Fruit fly (Drosophila melanogaster) whole organism, embryonic: ENCODE data around the gene Or74a.

ENCODE experiments used
- Atf3 ChIP-seq: fragments of 200-800 bp; sonication (Bioruptor generic); optimal IDR thresholded peaks from 3 replicates; lab custom pipeline; 2016; ENCODE audit warnings: missing biosample characterization, missing genetic modification characterization
- BtbVII ChIP-seq: fragments of 200-800 bp; sonication (Bioruptor generic); optimal IDR thresholded peaks from 3 replicates; lab custom pipeline; 2017; ENCODE audit warnings: missing biosample characterization, mild to moderate bottlenecking, missing genetic modification characterization
- Bteb2 ChIP-seq: fragments of 200-800 bp; sonication (Bioruptor generic); optimal IDR thresholded peaks from 2 replicates; lab custom pipeline; 2016; ENCODE audit warnings: missing biosample characterization, missing genetic modification characterization
- CG10267 ChIP-seq: fragments of 200-800 bp; sonication (Bioruptor generic); optimal IDR thresholded peaks from 2 replicates; lab custom pipeline; 2018; ENCODE audit warnings: missing biosample characterization, mild to moderate bottlenecking, missing genetic modification characterization, moderate library complexity
- CG10366 ChIP-seq: fragments of 200-800 bp; sonication (Bioruptor generic); IDR thresholded peaks from 2 replicates; pipeline ENCODE4 v1.3.6; 2022; ENCODE audit warnings: missing biosample characterization, missing genetic modification characterization
- CG10462 ChIP-seq: fragments of 200-800 bp; sonication (Bioruptor generic); optimal IDR thresholded peaks from 2 replicates; lab custom pipeline; 2016; ENCODE audit warnings: missing biosample characterization, missing genetic modification characterization
- CG13424 ChIP-seq: fragments of 200-800 bp; sonication (Bioruptor generic); optimal IDR thresholded peaks from 2 replicates; lab custom pipeline; 2019; ENCODE audit warnings: missing biosample characterization, mild to moderate bottlenecking, missing genetic modification characterization, moderate library complexity
- CG16815 ChIP-seq: fragments of 200-800 bp; sonication (Bioruptor generic); optimal IDR thresholded peaks from 3 replicates; lab custom pipeline; 2017; ENCODE audit warnings: missing biosample characterization, mild to moderate bottlenecking, missing genetic modification characterization
- CG16863 ChIP-seq: fragments of 200-800 bp; sonication (Bioruptor generic); optimal IDR thresholded peaks from 3 replicates; lab custom pipeline; 2016; ENCODE audit warnings: missing biosample characterization, missing genetic modification characterization
- CG17802 ChIP-seq: fragments of 200-800 bp; sonication (Bioruptor generic); optimal IDR thresholded peaks from 2 replicates; lab custom pipeline; 2018; ENCODE audit warnings: missing biosample characterization, mild to moderate bottlenecking, missing genetic modification characterization, moderate library complexity
- CG1792 ChIP-seq: fragments of 200-800 bp; sonication (Bioruptor generic); optimal IDR thresholded peaks from 2 replicates; lab custom pipeline; 2016; ENCODE audit warnings: missing biosample characterization, missing genetic modification characterization
- CG18764 ChIP-seq: fragments of 200-800 bp; sonication (Bioruptor generic); optimal IDR thresholded peaks from 3 replicates; lab custom pipeline; 2016; ENCODE audit warnings: missing biosample characterization, missing genetic modification characterization
- CG2712 ChIP-seq: fragments of 200-800 bp; optimal IDR thresholded peaks from 3 replicates; lab custom pipeline; 2019; ENCODE audit warnings: missing biosample characterization, mild to moderate bottlenecking, missing genetic modification characterization, moderate library complexity
- CG2875 ChIP-seq: fragments of 200-800 bp; sonication (Bioruptor generic); optimal IDR thresholded peaks from 2 replicates; lab custom pipeline; 2017; ENCODE audit warnings: missing biosample characterization, mild to moderate bottlenecking, missing genetic modification characterization, missing genetic modification reagents
- CG3281 ChIP-seq: fragments of 200-800 bp; sonication (Bioruptor generic); optimal IDR thresholded peaks from 3 replicates; lab custom pipeline; 2017; ENCODE audit warnings: missing biosample characterization, mild to moderate bottlenecking, missing genetic modification characterization
- CG33213 ChIP-seq: fragments of 200-800 bp; sonication (Bioruptor generic); optimal IDR thresholded peaks from 3 replicates; lab custom pipeline; 2016; ENCODE audit warnings: missing biosample characterization, missing genetic modification characterization
- CG4424 ChIP-seq: fragments of 200-800 bp; sonication (Bioruptor generic); optimal IDR thresholded peaks from 3 replicates; lab custom pipeline; 2016; ENCODE audit warnings: missing biosample characterization, missing genetic modification characterization
- CG8359 ChIP-seq: fragments of 200-800 bp; sonication (Bioruptor generic); optimal IDR thresholded peaks from 2 replicates; lab custom pipeline; 2017; ENCODE audit warnings: missing biosample characterization, mild to moderate bottlenecking, missing genetic modification characterization, borderline replicate concordance
- Camta ChIP-seq: fragments of 200-800 bp; sonication (Bioruptor generic); optimal IDR thresholded peaks from 2 replicates; lab custom pipeline; 2016; ENCODE audit warnings: missing biosample characterization, missing genetic modification characterization
- Dad ChIP-seq: fragments of 200-800 bp; sonication (Bioruptor generic); optimal IDR thresholded peaks from 3 replicates; lab custom pipeline; 2016; ENCODE audit warnings: missing biosample characterization, missing genetic modification characterization
- Ets65A ChIP-seq: fragments of 200-800 bp; sonication (Bioruptor generic); peaks from one replicate; lab custom pipeline; 2016; ENCODE audit warnings: missing biosample characterization, missing genetic modification characterization
- Ets97D ChIP-seq: fragments of 200-800 bp; sonication (Bioruptor generic); optimal IDR thresholded peaks from 3 replicates; lab custom pipeline; 2016; ENCODE audit warnings: missing biosample characterization, missing genetic modification characterization
- Gsc ChIP-seq: fragments of 200-800 bp; sonication (Bioruptor generic); IDR thresholded peaks from 2 replicates; pipeline ENCODE4 v1.3.6; 2022; ENCODE audit warnings: missing biosample characterization, missing genetic modification characterization
- Gug ChIP-seq: fragments of 200-800 bp; sonication (Bioruptor generic); IDR thresholded peaks from 4 replicates; pipeline ENCODE4 v1.3.6; 2022; ENCODE audit warnings: missing biosample characterization, missing genetic modification characterization
- HmgZ ChIP-seq: fragments of 200-800 bp; sonication (Bioruptor generic); optimal IDR thresholded peaks from 2 replicates; lab custom pipeline; 2018; ENCODE audit warnings: missing biosample characterization, mild to moderate bottlenecking, missing genetic modification characterization
- Opbp ChIP-seq: fragments of 200-800 bp; sonication (Bioruptor generic); IDR thresholded peaks from 3 replicates; pipeline ENCODE4 v1.3.6; 2022; ENCODE audit warnings: missing biosample characterization, missing genetic modification characterization; ENCODE audit not compliant: partially characterized antibody
- Sox102F ChIP-seq: fragments of 200-800 bp; sonication (Bioruptor generic); optimal IDR thresholded peaks from 2 replicates; lab custom pipeline; 2018; ENCODE audit warnings: missing biosample characterization, mild to moderate bottlenecking, missing genetic modification characterization, moderate library complexity
- Sry-β ChIP-seq: fragments of 200-800 bp; sonication (Bioruptor generic); optimal IDR thresholded peaks from 2 replicates; lab custom pipeline; 2018; ENCODE audit warnings: missing biosample characterization, mild to moderate bottlenecking, missing genetic modification characterization, moderate library complexity
- TFAM ChIP-seq: fragments of 200-800 bp; sonication (Bioruptor generic); optimal IDR thresholded peaks from 2 replicates; lab custom pipeline; 2017; ENCODE audit warnings: missing biosample characterization, missing genetic modification characterization, inconsistent platforms
- ab ChIP-seq: fragments of 200-800 bp; sonication (Bioruptor generic); optimal IDR thresholded peaks from 2 replicates; lab custom pipeline; 2016; ENCODE audit warnings: missing biosample characterization, missing genetic modification characterization
- ara ChIP-seq: fragments of 200-800 bp; sonication (Bioruptor generic); IDR thresholded peaks from 2 replicates; pipeline ENCODE4 v1.3.6; 2022; ENCODE audit warnings: missing biosample characterization, missing genetic modification characterization
- chif ChIP-seq, 2 experiments: fragments of 200-800 bp; sonication (Bioruptor generic); optimal IDR thresholded peaks; 3 replicates each; lab custom pipeline; 2016; ENCODE audit warnings: missing biosample characterization in 2 of 2, missing genetic modification characterization in 2 of 2
- cwo ChIP-seq: fragments of 200-800 bp; sonication (Bioruptor generic); optimal IDR thresholded peaks from 3 replicates; lab custom pipeline; 2017; ENCODE audit warnings: missing biosample characterization, missing genetic modification characterization, mild to moderate bottlenecking, moderate library complexity, missing genetic modification reagents
- disco-r ChIP-seq: fragments of 200-800 bp; sonication (Bioruptor generic); optimal IDR thresholded peaks from 2 replicates; lab custom pipeline; 2016; ENCODE audit warnings: missing biosample characterization, missing genetic modification characterization
- dmrt11E ChIP-seq: fragments of 200-800 bp; sonication (Bioruptor generic); optimal IDR thresholded peaks from 3 replicates; lab custom pipeline; 2018; ENCODE audit warnings: missing biosample characterization, mild to moderate bottlenecking, missing genetic modification characterization, moderate library complexity
- fd3F ChIP-seq: fragments of 200-800 bp; sonication (Bioruptor generic); optimal IDR thresholded peaks from 2 replicates; lab custom pipeline; 2018; ENCODE audit warnings: missing biosample characterization, mild to moderate bottlenecking, missing genetic modification characterization, moderate library complexity
- gem ChIP-seq: fragments of 200-800 bp; sonication (Bioruptor generic); optimal IDR thresholded peaks from 2 replicates; lab custom pipeline; 2019; ENCODE audit warnings: missing biosample characterization, mild to moderate bottlenecking, missing genetic modification characterization, moderate library complexity
- hb ChIP-seq: fragments of 200-800 bp; sonication (Bioruptor generic); IDR thresholded peaks from 3 replicates; pipeline ENCODE4 v1.3.6; 2022; ENCODE audit warnings: missing biosample characterization, missing genetic modification characterization; ENCODE audit not compliant: partially characterized antibody
- jumu ChIP-seq: fragments of 200-800 bp; sonication (Bioruptor generic); optimal IDR thresholded peaks from 3 replicates; lab custom pipeline; 2016; ENCODE audit warnings: missing biosample characterization, missing genetic modification characterization
- lbe ChIP-seq: fragments of 200-800 bp; sonication (Bioruptor generic); optimal IDR thresholded peaks from 2 replicates; lab custom pipeline; 2016; ENCODE audit warnings: missing biosample characterization, mild to moderate bottlenecking, missing genetic modification characterization
- lilli ChIP-seq: fragments of 200-800 bp; sonication (Bioruptor generic); optimal IDR thresholded peaks from 3 replicates; lab custom pipeline; 2016; ENCODE audit warnings: missing biosample characterization, missing genetic modification characterization
- mld ChIP-seq: fragments of 200-800 bp; sonication (Bioruptor generic); IDR thresholded peaks from 3 replicates; pipeline ENCODE4 v1.3.6; 2022; ENCODE audit warnings: missing biosample characterization, missing genetic modification characterization; ENCODE audit not compliant: partially characterized antibody
- oc ChIP-seq: fragments of 200-800 bp; sonication (Bioruptor generic); optimal IDR thresholded peaks from 2 replicates; lab custom pipeline; 2018; ENCODE audit warnings: missing biosample characterization, mild to moderate bottlenecking, missing genetic modification characterization, moderate library complexity
- pum ChIP-seq: fragments of 200-800 bp; sonication (Bioruptor generic); optimal IDR thresholded peaks from 2 replicates; lab custom pipeline; 2016; ENCODE audit warnings: missing biosample characterization, missing genetic modification characterization
- sob ChIP-seq: fragments of 200-800 bp; sonication (Bioruptor generic); IDR thresholded peaks from 2 replicates; pipeline ENCODE4 v1.3.6; 2022; ENCODE audit warnings: missing biosample characterization, missing genetic modification characterization
- sqz ChIP-seq: fragments of 200-800 bp; sonication (Bioruptor generic); optimal IDR thresholded peaks from 3 replicates; lab custom pipeline; 2018; ENCODE audit warnings: missing biosample characterization, mild to moderate bottlenecking, missing genetic modification characterization
- stc ChIP-seq: fragments of 200-800 bp; sonication (Bioruptor generic); IDR thresholded peaks from 2 replicates; pipeline ENCODE4 v1.3.6; 2022; ENCODE audit warnings: missing biosample characterization, missing genetic modification characterization
- trh ChIP-seq: fragments of 200-800 bp; sonication (Bioruptor generic); optimal IDR thresholded peaks from 2 replicates; lab custom pipeline; 2016; ENCODE audit warnings: missing biosample characterization, missing genetic modification characterization
- vvl ChIP-seq: fragments of 200-800 bp; sonication (Bioruptor generic); IDR thresholded peaks from 2 replicates; pipeline ENCODE4 v1.3.6; 2022; ENCODE audit warnings: missing biosample characterization, missing genetic modification characterization
- wek ChIP-seq: fragments of 200-800 bp; sonication (Bioruptor generic); optimal IDR thresholded peaks from 3 replicates; lab custom pipeline; 2018; ENCODE audit warnings: missing biosample characterization, mild to moderate bottlenecking, missing genetic modification characterization, moderate library complexity
- zfh1 ChIP-seq: fragments of 200-800 bp; sonication (Bioruptor generic); IDR thresholded peaks from 3 replicates; pipeline ENCODE4 v1.3.6; 2022; ENCODE audit warnings: missing biosample characterization, missing genetic modification characterization

Or74a gene

dm6 chr3L:17310509-17310908 lies 18.5 kb downstream of the Or74a start (continued):
- TF ChIP-seq Bteb2 (GFP tag; lab: Kevin White, UChicago) = no peak
- no peak for TF ChIP-seq oc (tag; lab: Kevin White, UChicago)
- TF ChIP-seq CG18764 (GFP tag; lab: Kevin White, UChicago) = no peak
- no peak for TF ChIP-seq mld (GFP tag; lab: Robert Waterston, UW)
- peak; percentile 66 for TF ChIP-seq gem (tag; lab: Kevin White, UChicago)
- TF ChIP-seq vvl = peak; percentile 73
- no peak for TF ChIP-seq CG1792 (GFP tag; lab: Kevin White, UChicago)
- no peak for TF ChIP-seq dmrt11E (tag; lab: Kevin White, UChicago)
- no peak for TF ChIP-seq wek
- no peak for TF ChIP-seq Camta (GFP tag; lab: Kevin White, UChicago)
- TF ChIP-seq disco-r = no peak
- TF ChIP-seq ara (GFP tag; lab: Robert Waterston, UW) = peak; percentile 53
- no peak for TF ChIP-seq chif (GFP tag; optimal IDR thresholded peaks at IDR 0.05; lab: Kevin White, UChicago)
- TF ChIP-seq cwo (GFP tag; lab: Kevin White, UChicago) = peak; percentile 68
- TF ChIP-seq zfh1 (GFP tag; lab: Robert Waterston, UW) = peak; percentile 63; the same call in 2 of the 3 replicates
- 0 out of 4 replicates have a peak, but pooled peaks have one; percentile 22 for TF ChIP-seq Gug
- TF ChIP-seq TFAM (GFP tag; lab: Kevin White, UChicago) = no peak
- TF ChIP-seq CG10366 (GFP tag; lab: Robert Waterston, UW) = peak; percentile 23; the same call in 1 of the 2 replicates
- TF ChIP-seq CG16863 (GFP tag; lab: Kevin White, UChicago) = no peak
- no peak for TF ChIP-seq trh (GFP tag; lab: Kevin White, UChicago)
- TF ChIP-seq Sry-β (GFP tag; lab: Kevin White, UChicago) = no peak
- TF ChIP-seq Dad (GFP tag; lab: Kevin White, UChicago) = no peak
- TF ChIP-seq stc (GFP tag; lab: Robert Waterston, UW) = peak; percentile 42; the same call in 1 of the 2 replicates
- no peak for TF ChIP-seq sqz (GFP tag; lab: Kevin White, UChicago)
- no peak for TF ChIP-seq Opbp (GFP tag; lab: Robert Waterston, UW)
- TF ChIP-seq HmgZ (tag; lab: Kevin White, UChicago) = no peak
- TF ChIP-seq BtbVII = peak; percentile 54
- TF ChIP-seq lbe (GFP tag; lab: Kevin White, UChicago) = no peak
- peak; percentile 39 for TF ChIP-seq Sox102F (GFP tag; lab: Kevin White, UChicago)
- no peak for TF ChIP-seq Ets65A (GFP tag; lab: Kevin White, UChicago)
- no peak for TF ChIP-seq lilli (GFP tag; lab: Kevin White, UChicago)
- TF ChIP-seq fd3F (GFP tag; lab: Kevin White, UChicago) = no peak
- peak; percentile 32 for TF ChIP-seq CG13424 (tag; lab: Kevin White, UChicago)
- TF ChIP-seq hb (GFP tag; lab: Robert Waterston, UW) = no peak
- peak; percentile 15 for TF ChIP-seq CG4424 (GFP tag; lab: Kevin White, UChicago)
- TF ChIP-seq jumu (GFP tag; lab: Kevin White, UChicago) = no peak
- no peak for TF ChIP-seq Gsc (GFP tag; lab: Robert Waterston, UW)
- no peak for TF ChIP-seq CG10462 (GFP tag; lab: Kevin White, UChicago)
- no peak for TF ChIP-seq ab (GFP tag; lab: Kevin White, UChicago)
- TF ChIP-seq CG16815 = no peak
- TF ChIP-seq CG2875 (GFP tag; lab: Kevin White, UChicago) = no peak
- TF ChIP-seq CG3281 = peak; percentile 66
- TF ChIP-seq CG33213 (GFP tag; lab: Kevin White, UChicago) = no peak
- TF ChIP-seq CG10267 (tag; lab: Kevin White, UChicago) = peak; percentile 46
- TF ChIP-seq CG17802 (tag; lab: Kevin White, UChicago) = no peak
- TF ChIP-seq Ets97D = no peak
- TF ChIP-seq CG8359 (GFP tag; lab: Kevin White, UChicago) = no peak
- 0 out of 2 replicates have a peak, but pooled peaks have one; percentile 20 for TF ChIP-seq sob (GFP tag; lab: Robert Waterston, UW)
- no peak for TF ChIP-seq pum (GFP tag; lab: Kevin White, UChicago)
- TF ChIP-seq CG2712 (tag; lab: Kevin White, UChicago) = peak; percentile 67
- no peak for TF ChIP-seq Atf3
